Worm (Caenorhabditis elegans) whole organism, L2 larva: Measurements from ENCODE around the gene inx-3.

Experiments
- R02D3.7 ChIP-seq: fragments of 150-350 bp; optimal IDR thresholded peaks from 2 replicates; lab custom pipeline; 2014; ENCODE audit warnings: missing biosample characterization, missing genetic modification characterization
- ZK546.5 ChIP-seq: sonication (generic microtip); optimal IDR thresholded peaks from 2 replicates; lab custom pipeline; 2017; ENCODE audit warnings: missing biosample characterization, missing genetic modification characterization
- aly-2 ChIP-seq: fragments of 150-350 bp; optimal IDR thresholded peaks from 2 replicates; lab custom pipeline; 2014; ENCODE audit warnings: missing biosample characterization, missing genetic modification characterization
- ama-1 ChIP-seq: fragments of 150-350 bp; optimal IDR thresholded peaks from 2 replicates; lab custom pipeline; 2018; ENCODE audit warnings: inconsistent platforms
- ceh-82 ChIP-seq: fragments of 150-350 bp; optimal IDR thresholded peaks from 2 replicates; lab custom pipeline; 2014; ENCODE audit warnings: missing biosample characterization, missing genetic modification characterization
- egl-27 ChIP-seq: sonication (generic microtip); optimal IDR thresholded peaks from 3 replicates; lab custom pipeline; 2017; ENCODE audit warnings: missing biosample characterization, missing genetic modification reagents, missing genetic modification characterization
- nhr-10 ChIP-seq: sonication (generic microtip); optimal IDR thresholded peaks from 2 replicates; lab custom pipeline; 2017; ENCODE audit warnings: missing biosample characterization, missing genetic modification characterization
- skn-1 ChIP-seq: sonication (generic microtip); optimal IDR thresholded peaks from 2 replicates; lab custom pipeline; 2017; ENCODE audit warnings: missing biosample characterization, missing genetic modification characterization
- sma-9 ChIP-seq, 2 experiments: fragments of 150-350 bp in 1 of 2; sonication (generic microtip) in 1 of 2; optimal IDR thresholded peaks; 2 replicates each; lab custom pipeline; 2014 to 2016; ENCODE audit warnings: missing genetic modification characterization in 2 of 2, mild to moderate bottlenecking in 1 of 2, missing biosample characterization in 1 of 2, missing compliant biosample characterization in 1 of 2, missing genetic modification reagents in 1 of 2, moderate library complexity in 1 of 2
- snpc-4 ChIP-seq: fragments of 150-350 bp; optimal IDR thresholded peaks from 2 replicates; lab custom pipeline; 2014; ENCODE audit warnings: missing biosample characterization, missing genetic modification characterization
- unc-39 ChIP-seq: fragments of 150-350 bp; optimal IDR thresholded peaks from 2 replicates; lab custom pipeline; 2014; ENCODE audit warnings: missing biosample characterization, missing genetic modification characterization
- zag-1 ChIP-seq: fragments of 150-350 bp; optimal IDR thresholded peaks from 2 replicates; lab custom pipeline; 2014; ENCODE audit warnings: missing biosample characterization, missing genetic modification characterization

- TF ChIP-seq egl-27 (tag; lab: Kevin White, UChicago) (no peak), unc-39 (tag; lab: Kevin White, UChicago) (no peak), snpc-4 (no peak), zag-1 (tag; lab: Kevin White, UChicago) (no peak), ama-1 (no peak), skn-1 (tag; lab: Kevin White, UChicago) (no peak), R02D3.7 (no peak), aly-2 (no peak), nhr-10 (no peak), sma-9 (GFP tag; optimal IDR thresholded peaks at IDR 0.05; lab: Kevin White, UChicago) (no peak), sma-9 (tag; optimal IDR thresholded peaks at IDR 0.05; lab: Kevin White, UChicago) (no peak), ceh-82 (tag; lab: Kevin White, UChicago) (no peak), ZK546.5 (tag; lab: Kevin White, UChicago) (no peak)
Observed at ce11 chrX:6031169-6031568, 35.2 kb downstream of the inx-3 start, which contains the start of gene ipp-5.
